Worm (Caenorhabditis elegans) whole organism, early embryonic: ENCODE results near the gene asp-12.

Source experiments
- B0310.2 ChIP-seq: sonication (generic microtip); optimal IDR thresholded peaks from 2 replicates; lab custom pipeline; 2016; ENCODE audit warnings: mild to moderate bottlenecking, missing genetic modification characterization, missing compliant biosample characterization
- F13C5.2 ChIP-seq: sonication (generic microtip); optimal IDR thresholded peaks from 2 replicates; lab custom pipeline; 2017; ENCODE audit warnings: mild to moderate bottlenecking, missing genetic modification characterization, inconsistent platforms, missing compliant biosample characterization
- aly-1 ChIP-seq: sonication (generic microtip); optimal IDR thresholded peaks from 2 replicates; lab custom pipeline; 2016; ENCODE audit warnings: missing genetic modification characterization, missing compliant biosample characterization
- ama-1 ChIP-seq: fragments of 150-350 bp; optimal IDR thresholded peaks from 2 replicates; lab custom pipeline; 2014
- ceh-13 ChIP-seq: fragments of 200-800 bp; sonication (Bioruptor generic); optimal IDR thresholded peaks from 2 replicates; lab custom pipeline; 2018; ENCODE audit warnings: mild to moderate bottlenecking, missing genetic modification characterization, missing compliant biosample characterization
- ceh-36 ChIP-seq: sonication (generic microtip); optimal IDR thresholded peaks from 2 replicates; lab custom pipeline; 2016; ENCODE audit warnings: missing genetic modification characterization, inconsistent platforms, missing compliant biosample characterization
- ets-7 ChIP-seq: sonication (generic microtip); optimal IDR thresholded peaks from 2 replicates; lab custom pipeline; 2016; ENCODE audit warnings: missing genotype, missing genetic modification characterization, missing compliant biosample characterization
- flt-1 ChIP-seq: fragments of 200-800 bp; sonication (Bioruptor generic); IDR thresholded peaks from 2 replicates; pipeline ENCODE4 v1.3.6; 2022; ENCODE audit warnings: missing genetic modification characterization, missing compliant biosample characterization
- hmbx-1 ChIP-seq: sonication (generic microtip); optimal IDR thresholded peaks from 2 replicates; lab custom pipeline; 2016; ENCODE audit warnings: mild to moderate bottlenecking, missing genetic modification characterization, missing compliant biosample characterization
- hmg-4 ChIP-seq: fragments of 200-800 bp; sonication (Bioruptor generic); optimal IDR thresholded peaks from 2 replicates; lab custom pipeline; 2018; ENCODE audit warnings: mild to moderate bottlenecking, missing genetic modification characterization, missing compliant biosample characterization
- hnd-1 ChIP-seq: sonication (generic microtip); optimal IDR thresholded peaks from 2 replicates; lab custom pipeline; 2016; ENCODE audit warnings: missing genetic modification characterization, missing compliant biosample characterization
- pes-1 ChIP-seq: fragments of 200-800 bp; sonication (Bioruptor generic); IDR thresholded peaks from 2 replicates; pipeline ENCODE4 v1.3.6; 2022; ENCODE audit warnings: missing genetic modification reagents, missing genetic modification characterization, missing compliant biosample characterization
- scrt-1 ChIP-seq: fragments of 200-800 bp; sonication (Bioruptor generic); IDR thresholded peaks from 2 replicates; pipeline ENCODE4 v1.3.6; 2022; ENCODE audit warnings: missing genetic modification characterization, missing compliant biosample characterization
- sea-1 ChIP-seq: fragments of 200-800 bp; sonication (Bioruptor generic); conservative IDR thresholded peaks from 2 replicates; pipeline ENCODE4 v1.3.6; 2022; ENCODE audit warnings: missing genetic modification characterization, missing compliant biosample characterization
- tbx-11 ChIP-seq: fragments of 200-800 bp; sonication (Bioruptor generic); IDR thresholded peaks from 2 replicates; pipeline ENCODE4 v1.3.6; 2022; ENCODE audit warnings: missing genetic modification characterization, missing compliant biosample characterization
- tbx-37 ChIP-seq: fragments of 200-800 bp; sonication (Bioruptor generic); conservative IDR thresholded peaks from 2 replicates; pipeline ENCODE4 v1.3.6; 2022; ENCODE audit warnings: missing genetic modification reagents, missing genetic modification characterization, missing compliant biosample characterization
- tra-4 ChIP-seq: sonication (generic microtip); optimal IDR thresholded peaks from 2 replicates; lab custom pipeline; 2017; ENCODE audit warnings: missing genetic modification characterization, missing compliant biosample characterization

The asp-12 gene

ce11 chrV:8263941-8264340 is 5.1 kb upstream of the asp-12 start, which contains the start of gene C16D9.9:
Gene C16D9.9, plus strand, starts transcription at chrV:8264241.
- TF ChIP-seq flt-1 (GFP tag; lab: Robert Waterston, UW) (no peak), ets-7 (no peak), hmg-4 (GFP tag; lab: Kevin White, UChicago) (no peak), aly-1 (tag; lab: Kevin White, UChicago) (no peak), ceh-13 (GFP tag; lab: Kevin White, UChicago) (no peak), ceh-36 (tag; lab: Kevin White, UChicago) (no peak), tbx-37 (GFP tag; lab: Robert Waterston, UW) (no peak), ama-1 (lab: Kevin White, UChicago) (no peak)

ce11 chrV:8266232-8266631 is 2.8 kb upstream of the asp-12 start, which contains the start of gene F21F8.5:
Gene F21F8.5, minus strand, starts transcription at chrV:8266332.
- TF ChIP-seq hmg-4 (GFP tag; lab: Kevin White, UChicago) (no peak), pes-1 (GFP tag; lab: Robert Waterston, UW) (no peak), tbx-11 (GFP tag; lab: Robert Waterston, UW) (no peak), ets-7 (no peak), ceh-36 (tag; lab: Kevin White, UChicago) (no peak), aly-1 (tag; lab: Kevin White, UChicago) (no peak), ceh-13 (GFP tag; lab: Kevin White, UChicago) (no peak), ama-1 (lab: Kevin White, UChicago) (no peak), hmbx-1 (tag; lab: Kevin White, UChicago) (no peak), sea-1 (no peak), tra-4 (tag; lab: Kevin White, UChicago) (no peak), hnd-1 (no peak), flt-1 (GFP tag; lab: Robert Waterston, UW) (no peak), F13C5.2 (tag; lab: Kevin White, UChicago) (no peak), B0310.2 (tag; lab: Kevin White, UChicago) (no peak), tbx-37 (GFP tag; lab: Robert Waterston, UW) (no peak)

- no peak for TF ChIP-seq sea-1
- TF ChIP-seq ets-7 = no peak
- TF ChIP-seq scrt-1 = no peak
- TF ChIP-seq hmbx-1 (tag; lab: Kevin White, UChicago) = no peak
- TF ChIP-seq B0310.2 (tag; lab: Kevin White, UChicago) = no peak
- TF ChIP-seq tra-4 (tag; lab: Kevin White, UChicago) = no peak
- TF ChIP-seq F13C5.2 (tag; lab: Kevin White, UChicago) = no peak
- no peak for TF ChIP-seq hnd-1
- TF ChIP-seq tbx-11 (GFP tag; lab: Robert Waterston, UW) = no peak
- TF ChIP-seq pes-1 (GFP tag; lab: Robert Waterston, UW) = no peak
- no peak for TF ChIP-seq tbx-37 (GFP tag; lab: Robert Waterston, UW)
- TF ChIP-seq hmg-4 (GFP tag; lab: Kevin White, UChicago) = no peak
- no peak for TF ChIP-seq aly-1 (tag; lab: Kevin White, UChicago)
- TF ChIP-seq ceh-13 (GFP tag; lab: Kevin White, UChicago) = no peak
- no peak for TF ChIP-seq ama-1 (lab: Kevin White, UChicago)
- no peak for TF ChIP-seq flt-1 (GFP tag; lab: Robert Waterston, UW)
- no peak for TF ChIP-seq ceh-36 (tag; lab: Kevin White, UChicago)
Observed at ce11 chrV:8267275-8267674, 1.7 kb upstream of the asp-12 start.

ce11 chrV:8269878-8270277 is 868 bp downstream of the asp-12 start:
- no peak for TF ChIP-seq ceh-13 (GFP tag; lab: Kevin White, UChicago)
- no peak for TF ChIP-seq flt-1 (GFP tag; lab: Robert Waterston, UW)
- no peak for TF ChIP-seq tbx-37 (GFP tag; lab: Robert Waterston, UW)
- no peak for TF ChIP-seq tra-4 (tag; lab: Kevin White, UChicago)
- no peak for TF ChIP-seq hmg-4 (GFP tag; lab: Kevin White, UChicago)
- no peak for TF ChIP-seq ets-7
- no peak for TF ChIP-seq hmbx-1 (tag; lab: Kevin White, UChicago)

- TF ChIP-seq ama-1 (lab: Kevin White, UChicago) (no peak), F13C5.2 (tag; lab: Kevin White, UChicago) (no peak), tra-4 (tag; lab: Kevin White, UChicago) (no peak), B0310.2 (tag; lab: Kevin White, UChicago) (no peak), hmbx-1 (tag; lab: Kevin White, UChicago) (no peak), scrt-1 (no peak), hmg-4 (GFP tag; lab: Kevin White, UChicago) (no peak), ceh-36 (tag; lab: Kevin White, UChicago) (no peak), ceh-13 (GFP tag; lab: Kevin White, UChicago) (no peak), aly-1 (tag; lab: Kevin White, UChicago) (no peak), flt-1 (GFP tag; lab: Robert Waterston, UW) (no peak), hnd-1 (no peak), ets-7 (no peak), pes-1 (GFP tag; lab: Robert Waterston, UW) (no peak), tbx-37 (GFP tag; lab: Robert Waterston, UW) (no peak)
Observed at ce11 chrV:8271395-8271794, 2.4 kb downstream of the asp-12 start.

ce11 chrV:8271995-8272394 is 3.0 kb downstream of the asp-12 start, which contains the start of gene asp-5:
Gene asp-5, plus strand, starts transcription at chrV:8272385.
- TF ChIP-seq hmbx-1 (tag; lab: Kevin White, UChicago) (no peak), ceh-13 (GFP tag; lab: Kevin White, UChicago) (no peak), tbx-11 (GFP tag; lab: Robert Waterston, UW) (no peak)

- TF ChIP-seq ceh-36 (tag; lab: Kevin White, UChicago) (no peak), aly-1 (tag; lab: Kevin White, UChicago) (no peak), tbx-11 (GFP tag; lab: Robert Waterston, UW) (no peak), hmg-4 (GFP tag; lab: Kevin White, UChicago) (no peak), hmbx-1 (tag; lab: Kevin White, UChicago) (no peak), sea-1 (no peak), ceh-13 (GFP tag; lab: Kevin White, UChicago) (no peak), tra-4 (tag; lab: Kevin White, UChicago) (no peak), pes-1 (GFP tag; lab: Robert Waterston, UW) (no peak), F13C5.2 (tag; lab: Kevin White, UChicago) (no peak), ama-1 (lab: Kevin White, UChicago) (no peak), tbx-37 (GFP tag; lab: Robert Waterston, UW) (no peak), flt-1 (GFP tag; lab: Robert Waterston, UW) (no peak), ets-7 (no peak), B0310.2 (tag; lab: Kevin White, UChicago) (no peak), scrt-1 (no peak), hnd-1 (no peak)
Observed at ce11 chrV:8278830-8279229, 9.8 kb downstream of the asp-12 start, which contains the start of gene str-136. Gene str-136, minus strand, starts transcription at chrV:8278930.
